Worm (Caenorhabditis elegans) whole organism, L3 larva: ENCODE results near the gene spe-29.

Experiments
- R02D3.7 ChIP-seq: fragments of 150-350 bp; optimal IDR thresholded peaks from 2 replicates; lab custom pipeline; 2014; ENCODE audit warnings: missing biosample characterization, missing genetic modification characterization
- ZK546.5 ChIP-seq: sonication (generic microtip); optimal IDR thresholded peaks from 2 replicates; lab custom pipeline; 2017; ENCODE audit warnings: missing biosample characterization, missing genetic modification characterization
- aly-2 ChIP-seq: fragments of 150-350 bp; optimal IDR thresholded peaks from 2 replicates; lab custom pipeline; 2014; ENCODE audit warnings: missing biosample characterization, missing genetic modification characterization
- daf-12 ChIP-seq: fragments of 150-350 bp; optimal IDR thresholded peaks from 2 replicates; lab custom pipeline; 2014; ENCODE audit warnings: missing biosample characterization, missing genetic modification reagents, missing genetic modification characterization
- egl-27 ChIP-seq: sonication (generic microtip); optimal IDR thresholded peaks from 4 replicates; lab custom pipeline; 2017; ENCODE audit warnings: missing biosample characterization, missing genetic modification reagents, missing genetic modification characterization
- elt-2 ChIP-seq: sonication (generic microtip); optimal IDR thresholded peaks from 2 replicates; lab custom pipeline; 2016; ENCODE audit warnings: missing genetic modification reagents, mild to moderate bottlenecking, missing genetic modification characterization, missing compliant biosample characterization
- eor-1 ChIP-seq, 2 experiments: fragments of 150-350 bp; optimal IDR thresholded peaks; 2 replicates each; lab custom pipeline; 2014 to 2018; ENCODE audit warnings: missing biosample characterization in 2 of 2, missing genetic modification characterization in 2 of 2
- fkh-2 ChIP-seq: fragments of 150-350 bp; optimal IDR thresholded peaks from 2 replicates; lab custom pipeline; 2014; ENCODE audit warnings: missing biosample characterization, missing genetic modification reagents, missing genetic modification characterization
- fos-1 ChIP-seq: fragments of 150-350 bp; optimal IDR thresholded peaks from 2 replicates; lab custom pipeline; 2014; ENCODE audit warnings: missing biosample characterization, missing genetic modification characterization
- jun-1 ChIP-seq: fragments of 150-350 bp; optimal IDR thresholded peaks from 2 replicates; lab custom pipeline; 2014; ENCODE audit warnings: missing biosample characterization, missing genetic modification reagents, missing genetic modification characterization
- lin-15B ChIP-seq: fragments of 150-350 bp; optimal IDR thresholded peaks from 2 replicates; lab custom pipeline; 2014; ENCODE audit warnings: missing biosample characterization, missing genetic modification characterization
- lin-39 ChIP-seq: fragments of 150-350 bp; optimal IDR thresholded peaks from 2 replicates; lab custom pipeline; 2018; ENCODE audit warnings: missing biosample characterization, missing genetic modification reagents, missing genetic modification characterization
- mml-1 ChIP-seq: fragments of 150-350 bp; sonication (generic microtip); optimal IDR thresholded peaks from 3 replicates; lab custom pipeline; 2014; ENCODE audit warnings: missing biosample characterization, missing genetic modification characterization
- nfya-1 ChIP-seq: sonication (generic microtip); optimal IDR thresholded peaks from 2 replicates; lab custom pipeline; 2017; ENCODE audit warnings: missing genetic modification characterization, mild to moderate bottlenecking, missing compliant biosample characterization, antibody characterized with exemption, moderate library complexity; ENCODE audit not compliant: insufficient read depth
- nhr-12 ChIP-seq: fragments of 150-350 bp; optimal IDR thresholded peaks from 2 replicates; lab custom pipeline; 2014; ENCODE audit warnings: missing biosample characterization, missing genetic modification characterization
- nhr-23 ChIP-seq: fragments of 150-350 bp; optimal IDR thresholded peaks from 2 replicates; lab custom pipeline; 2014; ENCODE audit warnings: missing biosample characterization, missing genetic modification reagents, missing genetic modification characterization
- nhr-25 ChIP-seq: sonication (generic microtip); optimal IDR thresholded peaks from 2 replicates; lab custom pipeline; 2017; ENCODE audit warnings: missing biosample characterization, missing genetic modification characterization
- nhr-43 ChIP-seq: sonication (generic microtip); optimal IDR thresholded peaks from 2 replicates; lab custom pipeline; 2016; ENCODE audit warnings: mild to moderate bottlenecking, missing genetic modification characterization, missing compliant biosample characterization; ENCODE audit not compliant: poor library complexity, severe bottlenecking
- nhr-67 ChIP-seq: fragments of 150-350 bp; optimal IDR thresholded peaks from 2 replicates; lab custom pipeline; 2014; ENCODE audit warnings: missing biosample characterization, missing genetic modification characterization
- nhr-76 ChIP-seq: fragments of 150-350 bp; sonication (generic microtip); optimal IDR thresholded peaks from 5 replicates; lab custom pipeline; 2014; ENCODE audit warnings: missing biosample characterization, missing genetic modification characterization
- nhr-77 ChIP-seq: fragments of 150-350 bp; optimal IDR thresholded peaks from 2 replicates; lab custom pipeline; 2014; ENCODE audit warnings: missing biosample characterization, missing genetic modification characterization
- snpc-4 ChIP-seq: fragments of 150-350 bp; optimal IDR thresholded peaks from 2 replicates; lab custom pipeline; 2014; ENCODE audit warnings: missing biosample characterization, missing genetic modification characterization
- tbx-2 ChIP-seq: sonication (generic microtip); optimal IDR thresholded peaks from 2 replicates; lab custom pipeline; 2016; ENCODE audit warnings: mild to moderate bottlenecking, missing genetic modification characterization, missing compliant biosample characterization
- zag-1 ChIP-seq: fragments of 150-350 bp; optimal IDR thresholded peaks from 2 replicates; lab custom pipeline; 2014; ENCODE audit warnings: missing biosample characterization, missing genetic modification characterization
- ztf-4 ChIP-seq: fragments of 150-350 bp; optimal IDR thresholded peaks from 2 replicates; lab custom pipeline; 2014; ENCODE audit warnings: missing biosample characterization, missing genetic modification characterization

The spe-29 gene

DNA sequence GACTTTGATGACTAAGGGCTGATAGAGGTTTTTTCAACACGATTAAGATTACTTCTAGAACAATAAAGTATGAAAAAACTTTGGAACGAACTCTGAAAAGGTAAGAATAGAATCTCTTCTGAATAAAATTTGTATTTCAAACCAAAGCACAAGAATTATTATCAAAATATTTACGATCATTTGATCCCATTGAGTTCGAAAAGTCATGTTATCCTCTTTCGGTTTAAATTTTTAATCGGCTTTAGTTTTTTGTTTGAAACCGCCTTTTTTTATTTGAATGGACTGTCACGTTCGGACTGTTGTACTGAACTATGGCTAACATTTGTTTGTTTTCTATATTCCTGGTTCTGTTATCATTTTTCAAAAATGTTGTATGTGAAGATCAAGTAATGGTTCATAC, 40.7 kb downstream of the spe-29 start, which contains the start of gene C47E12.9:
TSS of gene C47E12.9 (plus strand) at position 301 of the 400 bp plus-strand sequence.
- TF ChIP-seq nhr-76 (tag; lab: Kevin White, UChicago) (no peak), R02D3.7 (no peak), nhr-12 (no peak), nhr-77 (tag; lab: Kevin White, UChicago) (no peak)

DNA sequence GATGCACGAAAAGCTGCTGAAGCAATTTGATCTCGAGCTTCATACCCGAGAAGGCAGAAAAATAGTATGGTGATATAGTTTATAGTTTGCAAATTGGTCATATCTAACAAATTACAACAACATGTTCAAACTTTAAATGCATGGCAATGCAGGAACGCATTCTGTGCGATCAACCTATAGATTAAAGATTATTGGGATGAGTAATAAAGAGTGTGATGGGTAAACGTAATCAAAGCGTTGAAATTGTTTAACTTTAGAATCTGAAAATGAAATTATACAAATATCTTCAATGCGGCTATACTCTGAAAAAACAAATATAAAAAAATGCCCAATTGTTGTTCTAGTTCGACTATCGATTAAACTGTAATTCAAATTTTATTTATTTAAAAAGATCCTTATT, 42.6 kb downstream of the spe-29 start, which contains the start of gene C47E12.14:
TSS of gene C47E12.14 (minus strand) at position 101 of the 400 bp plus-strand sequence.
- TF ChIP-seq ztf-4 (tag; lab: Kevin White, UChicago) (no peak), nhr-43 (tag; lab: Kevin White, UChicago) (no peak), egl-27 (tag; lab: Kevin White, UChicago) (no peak), daf-12 (tag; lab: Kevin White, UChicago) (no peak), nhr-76 (tag; lab: Kevin White, UChicago) (no peak), nhr-77 (tag; lab: Kevin White, UChicago) (no peak), lin-39 (tag; lab: Kevin White, UChicago) (no peak), elt-2 (tag; lab: Kevin White, UChicago) (no peak), mml-1 (tag; lab: Kevin White, UChicago) (no peak)
- TF ChIP-seq, all 47 proteins: peak for 0

DNA sequence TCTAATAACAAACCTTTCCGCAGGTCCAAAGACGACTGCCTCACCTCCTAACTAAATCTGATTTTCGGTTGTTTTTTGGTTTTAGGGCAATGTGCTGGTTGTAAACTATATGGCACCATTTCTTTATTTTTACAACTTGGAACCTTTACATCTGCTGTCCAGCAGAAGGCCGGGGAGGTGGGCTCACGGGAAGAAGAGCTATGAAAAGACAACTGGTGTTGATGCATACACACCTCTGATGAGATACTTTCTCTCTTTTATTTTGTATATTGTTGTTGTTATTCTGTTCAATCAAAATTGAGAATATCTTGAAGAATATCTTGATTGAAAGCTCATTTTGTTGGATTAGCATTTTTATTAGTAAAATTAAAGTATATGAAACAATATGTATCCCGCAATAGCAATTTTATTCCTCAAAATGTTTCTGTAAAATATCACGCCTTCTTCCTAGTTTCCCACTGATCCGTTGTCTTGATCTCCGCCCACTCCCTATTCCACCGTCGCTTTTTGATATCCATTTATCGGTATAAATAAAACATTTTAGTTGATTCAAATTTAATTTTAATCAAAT, 44.0 kb downstream of the spe-29 start, which contains the start of gene dhp-2:
TSS of gene dhp-2 (plus strand) at position 521 of the 571 bp plus-strand sequence.
- TF ChIP-seq ztf-4 (tag; lab: Kevin White, UChicago) = no peak
- TF ChIP-seq eor-1 (tag; optimal IDR thresholded peaks at IDR 0.05; lab: Kevin White, UChicago) = no peak
- no peak for TF ChIP-seq zag-1 (tag; lab: Kevin White, UChicago)
- no peak for TF ChIP-seq snpc-4 (tag; lab: Kevin White, UChicago)
- no peak for TF ChIP-seq fkh-2
- TF ChIP-seq aly-2 = no peak
- no peak for TF ChIP-seq jun-1 (tag; lab: Kevin White, UChicago)
- TF ChIP-seq nhr-67 (tag; lab: Kevin White, UChicago) = no peak
- no peak for TF ChIP-seq nhr-43 (tag; lab: Kevin White, UChicago)
- TF ChIP-seq nhr-23 (tag; lab: Kevin White, UChicago) = no peak
- no peak for TF ChIP-seq nfya-1 (tag; lab: Kevin White, UChicago)
- no peak for TF ChIP-seq nhr-25 (tag; lab: Kevin White, UChicago)
- no peak for TF ChIP-seq ZK546.5
- TF ChIP-seq tbx-2 (tag; lab: Kevin White, UChicago) = no peak
- TF ChIP-seq mml-1 (tag; lab: Kevin White, UChicago) = no peak
- TF ChIP-seq, all 47 proteins: peak for 0

DNA sequence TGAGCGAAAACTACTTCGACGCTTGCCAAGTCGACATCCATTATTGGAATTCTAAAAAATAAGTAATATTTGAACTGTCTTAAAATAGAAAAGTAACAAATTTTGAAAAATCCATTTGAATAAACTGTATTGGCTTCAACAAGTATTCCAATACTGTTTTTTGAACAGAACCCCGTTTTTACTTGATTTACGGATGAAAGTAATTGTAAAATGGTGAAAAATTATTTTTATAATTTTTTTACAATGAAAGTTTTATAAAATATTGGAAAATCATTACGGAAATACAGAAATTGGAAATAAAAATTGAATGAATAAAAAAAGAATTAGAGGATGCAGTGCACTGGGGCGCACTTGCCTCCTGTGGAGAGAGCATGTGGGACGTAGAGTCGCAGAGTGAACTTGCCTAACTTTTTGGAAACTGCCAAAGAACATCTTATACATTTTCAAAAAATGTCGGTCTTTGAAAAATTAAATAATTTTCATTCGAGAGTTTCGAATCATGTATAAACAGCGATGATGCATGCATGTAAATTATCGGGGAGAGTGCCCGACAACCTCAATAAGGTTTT, 48.6 kb downstream of the spe-29 start, which contains the start of gene rrp-1:
TSS of gene rrp-1 (minus strand) at position 51 of the 569 bp plus-strand sequence.
- TF ChIP-seq nfya-1 (tag; lab: Kevin White, UChicago) (peak; percentile 6), eor-1 (tag; optimal IDR thresholded peaks at IDR 0.05; lab: Kevin White, UChicago) (no peak), lin-15B (peak; percentile 4)
- TF ChIP-seq, all 47 proteins: peak for 2

DNA sequence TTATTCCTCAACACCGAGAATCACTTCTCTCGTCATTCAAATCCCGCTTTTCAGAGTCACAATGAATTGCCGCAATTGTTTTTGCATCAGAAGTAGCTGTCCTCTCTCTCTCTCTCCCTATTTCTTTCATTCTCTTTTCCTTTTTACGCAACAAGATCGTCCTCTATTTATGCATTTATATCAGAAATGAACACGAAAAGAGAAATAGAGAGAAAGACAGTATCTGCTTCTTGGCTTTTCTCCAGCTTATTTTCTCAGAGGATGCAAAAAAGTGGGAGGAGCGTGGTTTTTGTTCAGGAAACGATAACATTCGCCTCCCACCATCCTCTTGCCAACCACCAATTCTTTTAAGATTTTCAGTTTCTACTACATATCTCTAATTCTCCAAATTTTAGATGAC, 49.2 kb downstream of the spe-29 start, which contains the start of gene mam-2:
TSS of gene mam-2 (plus strand) at position 301 of the 400 bp plus-strand sequence.
- TF ChIP-seq nfya-1 (tag; lab: Kevin White, UChicago) (no peak), fos-1 (tag; lab: Kevin White, UChicago) (no peak)
- TF ChIP-seq, all 47 proteins: peak for 0
